Worm (Caenorhabditis elegans) whole organism, late embryonic: ENCODE data around the gene K10G4.5.

ENCODE experiments used
- C38D4.7 ChIP-seq: fragments of 200-800 bp; sonication (Bioruptor generic); optimal IDR thresholded peaks from 2 replicates; lab custom pipeline; 2018; ENCODE audit warnings: mild to moderate bottlenecking, missing genetic modification characterization, moderate library complexity, missing compliant biosample characterization
- elt-2 ChIP-seq: sonication (generic microtip); optimal IDR thresholded peaks from 2 replicates; lab custom pipeline; 2016; ENCODE audit warnings: missing genetic modification reagents, missing genetic modification characterization, missing compliant biosample characterization
- lim-6 ChIP-seq: sonication (generic microtip); optimal IDR thresholded peaks from 2 replicates; lab custom pipeline; 2016; ENCODE audit warnings: missing genetic modification characterization, missing compliant biosample characterization
- nhr-11 ChIP-seq: fragments of 150-350 bp; optimal IDR thresholded peaks from 2 replicates; lab custom pipeline; 2014; ENCODE audit warnings: missing biosample characterization, missing genetic modification characterization
- npax-4 ChIP-seq: sonication (generic microtip); optimal IDR thresholded peaks from 2 replicates; lab custom pipeline; 2016; ENCODE audit warnings: missing genetic modification characterization, missing compliant biosample characterization
- pha-4 ChIP-seq: fragments of 150-350 bp; optimal IDR thresholded peaks from 2 replicates; lab custom pipeline; 2018; ENCODE audit warnings: missing biosample characterization, missing genetic modification reagents, missing genetic modification characterization
- pros-1 ChIP-seq: fragments of 150-350 bp; optimal IDR thresholded peaks from 2 replicates; lab custom pipeline; 2014; ENCODE audit warnings: missing biosample characterization, missing genetic modification reagents, missing genetic modification characterization

ce11 chrV:17322397-17322909, 21.2 kb upstream of the K10G4.5 start, which contains the start of gene F31E9.3:
- no peak for TF ChIP-seq lim-6 (tag; lab: Kevin White, UChicago)
- TF ChIP-seq npax-4 (tag; lab: Kevin White, UChicago): no peak
- TF ChIP-seq elt-2 (tag; lab: Kevin White, UChicago): no peak
- TF ChIP-seq C38D4.7 (GFP tag; lab: Kevin White, UChicago): no peak
- TF ChIP-seq pha-4 (tag; lab: Kevin White, UChicago): no peak
- no peak for TF ChIP-seq pros-1 (tag; lab: Kevin White, UChicago)
- no peak for TF ChIP-seq nhr-11
